Worm (Caenorhabditis elegans): ENCODE results near the gene chst-1.

The chst-1 gene

ce11 chrII:8093914-8094313 is 12.9 kb downstream of the chst-1 start:
- TF ChIP-seq him-1 (tag; optimal IDR thresholded peaks at IDR 0.05) = no peak
- no peak for TF ChIP-seq dao-5 (tag; optimal IDR thresholded peaks at IDR 0.05)
- no peak for TF ChIP-seq W03F9.2 (tag; optimal IDR thresholded peaks at IDR 0.05)

- TF ChIP-seq him-1 (tag; optimal IDR thresholded peaks at IDR 0.05) (no peak), dao-5 (tag; optimal IDR thresholded peaks at IDR 0.05) (no peak), W03F9.2 (tag; optimal IDR thresholded peaks at IDR 0.05) (no peak)
These were observed 13.5 kb downstream of the chst-1 start for ce11 chrII:8093283-8093682.

- no peak for TF ChIP-seq him-1 (tag; optimal IDR thresholded peaks at IDR 0.05)
- no peak for TF ChIP-seq W03F9.2 (tag; optimal IDR thresholded peaks at IDR 0.05)
These were observed 14.2 kb downstream of the chst-1 start, which contains the start of gene ltd-1 for ce11 chrII:8092537-8092936. TSS of gene ltd-1 (minus strand) at chrII:8092754.

ce11 chrII:8091528-8091927 is 15.2 kb downstream of the chst-1 start:
- TF ChIP-seq W03F9.2 (tag; optimal IDR thresholded peaks at IDR 0.05) (peak; percentile 41), dao-5 (tag; optimal IDR thresholded peaks at IDR 0.05) (no peak)

ce11 chrII:8086803-8087202 is 20.0 kb downstream of the chst-1 start, which contains the start of gene K02C4.3:
TSS of gene K02C4.3 (minus strand) at chrII:8086853.
- TF ChIP-seq W03F9.2 (tag; optimal IDR thresholded peaks at IDR 0.05) (peak; percentile 72), dao-5 (tag; optimal IDR thresholded peaks at IDR 0.05) (no peak), him-1 (tag; optimal IDR thresholded peaks at IDR 0.05) (no peak)

- no peak for TF ChIP-seq dao-5 (tag; optimal IDR thresholded peaks at IDR 0.05)
- no peak for TF ChIP-seq him-1 (tag; optimal IDR thresholded peaks at IDR 0.05)
- no peak for TF ChIP-seq W03F9.2 (tag; optimal IDR thresholded peaks at IDR 0.05)
These were observed 28.7 kb downstream of the chst-1 start, which contains the start of gene K02C4.5 for ce11 chrII:8078041-8078440. TSS of gene K02C4.5 (plus strand) at chrII:8078435.

ce11 chrII:8075324-8075810 is 31.4 kb downstream of the chst-1 start, which contains the start of gene K02C4.2:
TSS of gene K02C4.2 (plus strand) at chrII:8075760.
- peak; percentile 83 for TF ChIP-seq dao-5 (tag; optimal IDR thresholded peaks at IDR 0.05)
- peak; percentile 46 for TF ChIP-seq W03F9.2 (tag; optimal IDR thresholded peaks at IDR 0.05)
- peak; percentile 13 for TF ChIP-seq him-1 (tag; optimal IDR thresholded peaks at IDR 0.05)

- no peak for TF ChIP-seq W03F9.2 (tag; optimal IDR thresholded peaks at IDR 0.05)
These were observed 32.7 kb downstream of the chst-1 start for ce11 chrII:8074058-8074457.

ce11 chrII:8073222-8073621 is 33.5 kb downstream of the chst-1 start, which contains the start of gene gpcp-2:
TSS of gene gpcp-2 (minus strand) at chrII:8073374.
- TF ChIP-seq dao-5 (tag; optimal IDR thresholded peaks at IDR 0.05) = no peak
- no peak for TF ChIP-seq W03F9.2 (tag; optimal IDR thresholded peaks at IDR 0.05)
- TF ChIP-seq him-1 (tag; optimal IDR thresholded peaks at IDR 0.05) = no peak

ce11 chrII:8071801-8072544 is 34.8 kb downstream of the chst-1 start:
- peak; percentile 31 for TF ChIP-seq him-1 (tag; optimal IDR thresholded peaks at IDR 0.05)
- TF ChIP-seq dao-5 (tag; optimal IDR thresholded peaks at IDR 0.05) = no peak

ce11 chrII:8071012-8071625 is 35.7 kb downstream of the chst-1 start:
- TF ChIP-seq him-1 (tag; optimal IDR thresholded peaks at IDR 0.05) = no peak
- no peak for TF ChIP-seq dao-5 (tag; optimal IDR thresholded peaks at IDR 0.05)
- no peak for TF ChIP-seq W03F9.2 (tag; optimal IDR thresholded peaks at IDR 0.05)

- TF ChIP-seq him-1 (tag; optimal IDR thresholded peaks at IDR 0.05) = no peak
- no peak for TF ChIP-seq W03F9.2 (tag; optimal IDR thresholded peaks at IDR 0.05)
- no peak for TF ChIP-seq dao-5 (tag; optimal IDR thresholded peaks at IDR 0.05)
These were observed 40.8 kb downstream of the chst-1 start, which contains the start of gene pdha-1 for ce11 chrII:8065985-8066384. TSS of gene pdha-1 (plus strand) at chrII:8066285.

ce11 chrII:8062334-8062791 is 44.4 kb downstream of the chst-1 start, which contains the start of gene ufd-2:
TSS of gene ufd-2 (plus strand) at chrII:8062741.
- TF ChIP-seq W03F9.2 (tag; optimal IDR thresholded peaks at IDR 0.05) (peak; percentile 66), him-1 (tag; optimal IDR thresholded peaks at IDR 0.05) (no peak), dao-5 (tag; optimal IDR thresholded peaks at IDR 0.05) (no peak)

- no peak for TF ChIP-seq him-1 (tag; optimal IDR thresholded peaks at IDR 0.05)
- TF ChIP-seq dao-5 (tag; optimal IDR thresholded peaks at IDR 0.05) = no peak
- no peak for TF ChIP-seq W03F9.2 (tag; optimal IDR thresholded peaks at IDR 0.05)
These were observed 47.2 kb downstream of the chst-1 start for ce11 chrII:8059532-8059931.
